Fruit fly (Drosophila melanogaster) whole organism, embryonic: ENCODE data around the gene kin17.

Experiments
- CG10959 ChIP-seq: fragments of 200-800 bp; sonication (Bioruptor generic); IDR thresholded peaks from 2 replicates; pipeline ENCODE4 v1.3.6; 2022; ENCODE audit warnings: missing biosample characterization, missing genetic modification characterization
- CG11398 ChIP-seq: fragments of 200-800 bp; sonication (Bioruptor generic); optimal IDR thresholded peaks from 2 replicates; lab custom pipeline; 2016; ENCODE audit warnings: missing biosample characterization, missing genetic modification characterization
- CG4424 ChIP-seq: fragments of 200-800 bp; sonication (Bioruptor generic); optimal IDR thresholded peaks from 3 replicates; lab custom pipeline; 2016; ENCODE audit warnings: missing biosample characterization, missing genetic modification characterization
- HLH54F ChIP-seq: fragments of 200-800 bp; sonication (Bioruptor generic); optimal IDR thresholded peaks from 3 replicates; lab custom pipeline; 2016; ENCODE audit warnings: missing biosample characterization, missing genetic modification characterization
- cato ChIP-seq: fragments of 200-800 bp; sonication (Bioruptor generic); optimal IDR thresholded peaks from 2 replicates; lab custom pipeline; 2016; ENCODE audit warnings: missing biosample characterization, missing genetic modification characterization, borderline replicate concordance
- crol ChIP-seq: fragments of 200-800 bp; sonication (Bioruptor generic); IDR thresholded peaks from 2 replicates; pipeline ENCODE4 v1.3.6; 2022; ENCODE audit warnings: missing biosample characterization, missing genetic modification characterization
- kni ChIP-seq: fragments of 200-800 bp; sonication (Bioruptor generic); optimal IDR thresholded peaks from 3 replicates; lab custom pipeline; 2017; ENCODE audit warnings: mild to moderate bottlenecking, missing biosample characterization, missing genetic modification reagents, missing genetic modification characterization
- ttk ChIP-seq: fragments of 200-800 bp; sonication (Bioruptor generic); IDR thresholded peaks from 2 replicates; pipeline ENCODE4 v2.1.2; 2022; ENCODE audit warnings: missing biosample characterization, missing genetic modification characterization

DNA sequence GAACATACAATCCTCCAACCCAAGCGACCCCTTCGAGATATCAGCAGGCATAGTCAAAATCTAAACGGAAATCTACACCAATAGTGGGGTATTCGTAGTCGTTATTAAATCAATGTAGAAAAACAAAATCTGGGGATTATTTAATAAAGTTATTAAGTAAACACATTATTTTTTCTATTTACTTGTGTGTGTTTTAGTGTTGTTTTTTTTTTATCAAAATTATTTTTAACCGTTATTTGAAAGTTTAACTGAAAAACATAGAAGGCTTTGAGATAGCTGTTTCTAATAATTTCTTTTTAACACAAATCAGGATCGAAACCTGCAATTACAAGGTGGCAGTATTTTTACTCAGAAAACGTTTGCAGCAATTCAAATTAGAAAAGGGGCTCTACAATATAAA lies 47.3 kb upstream of the kin17 start, which contains the start of gene polo:
- no peak for TF ChIP-seq HLH54F
- TF ChIP-seq CG11398 (GFP tag; lab: Kevin White, UChicago) = no peak
- no peak for TF ChIP-seq CG4424 (GFP tag; lab: Kevin White, UChicago)
- no peak for TF ChIP-seq cato
- no peak for TF ChIP-seq crol (GFP tag; lab: Robert Waterston, UW)
- no peak for TF ChIP-seq CG10959 (GFP tag; lab: Robert Waterston, UW)
- no peak for TF ChIP-seq kni
- TF ChIP-seq ttk = no peak
